Worm (Caenorhabditis elegans): Measurements from ENCODE around the gene oac-59.
"Not testable (repeated sequence)": the region's sequence is repeated elsewhere in the genome, so short reads cannot be mapped to it uniquely, and the experiment has no call there.

oac-59 gene

DNA sequence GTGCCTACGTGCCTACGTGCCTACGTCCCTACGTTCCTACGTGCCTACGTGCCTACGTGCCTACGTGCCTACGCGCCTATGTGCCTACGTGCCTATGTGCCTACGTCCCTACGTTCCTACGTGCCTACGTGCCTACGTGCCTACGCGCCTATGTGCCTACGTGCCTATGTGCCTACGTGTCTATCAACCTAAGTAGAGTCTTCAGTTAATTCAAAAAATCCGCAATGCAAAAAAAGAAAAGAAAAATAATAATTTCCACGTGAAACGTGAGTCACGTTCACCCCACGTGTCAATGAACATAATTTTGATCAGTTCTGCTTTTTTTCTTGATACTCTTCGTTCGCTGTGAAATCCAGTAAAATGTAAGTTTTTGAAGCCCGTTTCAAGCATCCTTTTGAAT is 25.9 kb upstream of the oac-59 start, which contains the start of gene F19B6.3:
Gene F19B6.3 (plus strand): TSS at position 301 of the 400 bp plus-strand sequence.
- TF ChIP-seq klf-2 (GFP tag; conservative IDR thresholded peaks at IDR 0.05); ref-1 (GFP tag; conservative IDR thresholded peaks at IDR 0.05); med-1 (GFP tag; optimal IDR thresholded peaks at IDR 0.05; ENCODE audit: insufficient read depth): not testable (repeated sequence)

DNA sequence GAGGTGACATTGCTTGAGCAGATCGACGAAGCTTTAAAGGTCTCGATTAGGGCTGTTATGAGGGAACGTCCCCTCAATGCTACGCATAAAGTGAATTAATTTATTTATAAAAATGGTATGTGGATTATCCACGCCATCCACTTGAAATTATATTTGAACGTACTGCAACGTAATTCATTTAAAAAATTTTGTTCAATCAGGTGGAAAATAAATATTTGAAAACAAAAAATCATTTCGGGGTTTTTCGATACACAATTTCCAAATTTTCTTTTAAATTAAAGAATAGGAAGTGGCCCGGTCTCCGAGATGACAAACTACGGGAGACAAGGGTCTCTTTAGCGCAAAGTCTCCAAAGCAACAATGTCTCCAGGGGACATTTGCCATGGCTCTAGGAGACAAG is 10.5 kb upstream of the oac-59 start, which contains the start of gene oac-58:
Gene oac-58 (minus strand): TSS at position 101 of the 400 bp plus-strand sequence.
- TF ChIP-seq cog-1 (tag; optimal IDR thresholded peaks at IDR 0.05) (no peak), klf-2 (GFP tag; conservative IDR thresholded peaks at IDR 0.05) (no peak), T22C8.4 (GFP tag; IDR thresholded peaks at IDR 0.05) (no peak), med-1 (GFP tag; optimal IDR thresholded peaks at IDR 0.05; ENCODE audit: insufficient read depth) (no peak), tab-1 (GFP tag; IDR thresholded peaks at IDR 0.05) (no peak), ztf-29 (GFP tag; IDR thresholded peaks at IDR 0.05) (no peak), ztf-23 (GFP tag; IDR thresholded peaks at IDR 0.05) (no peak), ref-1 (GFP tag; conservative IDR thresholded peaks at IDR 0.05) (no peak)

- TF ChIP-seq tab-1 (GFP tag; IDR thresholded peaks at IDR 0.05) (no peak), ref-1 (GFP tag; conservative IDR thresholded peaks at IDR 0.05) (no peak), T22C8.4 (GFP tag; IDR thresholded peaks at IDR 0.05) (no peak), flt-1 (GFP tag; IDR thresholded peaks at IDR 0.05) (no peak), ztf-23 (GFP tag; IDR thresholded peaks at IDR 0.05) (no peak), cog-1 (tag; optimal IDR thresholded peaks at IDR 0.05) (no peak), ztf-29 (GFP tag; IDR thresholded peaks at IDR 0.05) (no peak), klf-2 (GFP tag; conservative IDR thresholded peaks at IDR 0.05) (no peak), med-1 (GFP tag; optimal IDR thresholded peaks at IDR 0.05; ENCODE audit: insufficient read depth) (no peak)
Measured at ce11 chrIV:12307720-12308119, 6.7 kb upstream of the oac-59 start, which contains the start of gene oac-57. Gene oac-57 (minus strand): TSS chrIV:12307820.

DNA sequence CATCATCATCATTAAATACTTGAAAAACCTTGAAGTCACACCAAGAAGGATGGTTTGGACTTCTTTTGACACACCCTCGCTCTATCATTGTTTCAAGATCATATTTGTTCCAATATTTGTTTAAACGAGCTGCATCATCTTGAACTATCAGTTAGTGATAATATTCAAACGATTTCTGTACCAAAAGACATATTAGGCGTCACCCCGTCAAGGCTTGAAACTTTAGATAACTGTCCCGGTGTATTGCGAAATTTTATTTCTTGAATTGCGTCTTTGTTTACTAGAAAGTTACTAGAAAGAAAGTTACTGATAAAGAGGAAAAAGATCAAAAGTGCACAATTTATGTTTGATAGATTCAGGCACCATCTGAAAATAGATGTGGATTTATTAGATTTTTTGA is 4.9 kb upstream of the oac-59 start:
- no peak for TF ChIP-seq med-1 (GFP tag; optimal IDR thresholded peaks at IDR 0.05; ENCODE audit: insufficient read depth)
- TF ChIP-seq ztf-23 (GFP tag; IDR thresholded peaks at IDR 0.05): no peak
- TF ChIP-seq T22C8.4 (GFP tag; IDR thresholded peaks at IDR 0.05): no peak
- no peak for TF ChIP-seq flt-1 (GFP tag; IDR thresholded peaks at IDR 0.05)
- no peak for TF ChIP-seq cog-1 (tag; optimal IDR thresholded peaks at IDR 0.05)
- TF ChIP-seq ztf-29 (GFP tag; IDR thresholded peaks at IDR 0.05): no peak
- no peak for TF ChIP-seq tab-1 (GFP tag; IDR thresholded peaks at IDR 0.05)
- TF ChIP-seq klf-2 (GFP tag; conservative IDR thresholded peaks at IDR 0.05): no peak
- no peak for TF ChIP-seq ref-1 (GFP tag; conservative IDR thresholded peaks at IDR 0.05)

DNA sequence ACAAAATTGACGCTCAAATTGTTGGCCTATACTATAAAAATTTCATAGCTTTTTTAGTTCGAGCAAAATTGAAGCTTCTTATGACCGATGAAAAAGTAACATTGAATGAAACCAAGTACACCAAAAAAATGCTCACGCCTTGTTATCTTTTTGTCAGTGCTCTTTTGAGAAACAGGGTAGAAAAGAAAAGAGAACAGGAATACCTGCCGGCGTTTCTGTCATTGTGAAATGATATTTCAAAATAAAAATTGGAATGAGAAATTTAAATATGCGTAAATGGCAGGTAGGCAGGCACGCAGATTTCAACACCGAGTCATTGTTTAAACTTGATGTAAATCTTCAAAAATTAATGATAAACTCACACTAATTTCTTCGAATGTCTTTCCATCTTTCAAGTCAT is 3.7 kb upstream of the oac-59 start:
- TF ChIP-seq flt-1 (GFP tag; IDR thresholded peaks at IDR 0.05) (no peak), ref-1 (GFP tag; conservative IDR thresholded peaks at IDR 0.05) (no peak), med-1 (GFP tag; optimal IDR thresholded peaks at IDR 0.05; ENCODE audit: insufficient read depth) (no peak)

ce11 chrIV:12302885-12303284 is 1.8 kb upstream of the oac-59 start:
- TF ChIP-seq klf-2 (GFP tag; conservative IDR thresholded peaks at IDR 0.05) (no peak), ztf-23 (GFP tag; IDR thresholded peaks at IDR 0.05) (no peak), T22C8.4 (GFP tag; IDR thresholded peaks at IDR 0.05) (no peak), med-1 (GFP tag; optimal IDR thresholded peaks at IDR 0.05; ENCODE audit: insufficient read depth) (no peak), ztf-29 (GFP tag; IDR thresholded peaks at IDR 0.05) (no peak), tab-1 (GFP tag; IDR thresholded peaks at IDR 0.05) (no peak), cog-1 (tag; optimal IDR thresholded peaks at IDR 0.05) (no peak), flt-1 (GFP tag; IDR thresholded peaks at IDR 0.05) (no peak)

ce11 chrIV:12290744-12291143 is 10.3 kb downstream of the oac-59 start, which contains the start of gene C42C1.8:
Gene C42C1.8 (plus strand): TSS chrIV:12291044.
- TF ChIP-seq ztf-29 (GFP tag; IDR thresholded peaks at IDR 0.05) (no peak), cog-1 (tag; optimal IDR thresholded peaks at IDR 0.05) (no peak), klf-2 (GFP tag; conservative IDR thresholded peaks at IDR 0.05) (no peak), ref-1 (GFP tag; conservative IDR thresholded peaks at IDR 0.05) (no peak), T22C8.4 (GFP tag; IDR thresholded peaks at IDR 0.05) (no peak), ztf-23 (GFP tag; IDR thresholded peaks at IDR 0.05) (no peak), med-1 (GFP tag; optimal IDR thresholded peaks at IDR 0.05; ENCODE audit: insufficient read depth) (no peak), tab-1 (GFP tag; IDR thresholded peaks at IDR 0.05) (no peak), flt-1 (GFP tag; IDR thresholded peaks at IDR 0.05) (no peak)

DNA sequence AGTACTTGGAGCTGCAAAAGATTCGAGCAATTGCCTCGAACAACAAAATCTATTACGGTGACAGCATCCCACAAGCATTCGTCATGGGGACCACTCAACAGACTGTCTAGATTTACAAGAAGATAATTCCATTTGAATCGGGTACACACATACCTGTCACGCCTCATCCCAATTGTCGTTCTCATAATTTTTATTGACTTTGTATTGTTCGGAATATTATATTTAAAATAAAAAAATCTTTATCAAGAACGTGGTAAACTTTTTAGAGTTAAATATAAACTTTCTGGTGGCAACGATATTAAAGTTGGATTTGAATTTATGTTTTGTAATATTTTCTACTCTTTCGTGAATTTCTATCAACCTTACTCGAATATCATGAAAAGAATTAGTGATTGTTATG is 11.9 kb downstream of the oac-59 start, which contains the start of gene C42C1.9:
Gene C42C1.9 (plus strand): TSS at position 301 of the 400 bp plus-strand sequence.
- TF ChIP-seq tab-1 (GFP tag; IDR thresholded peaks at IDR 0.05): no peak
- no peak for TF ChIP-seq flt-1 (GFP tag; IDR thresholded peaks at IDR 0.05)
- TF ChIP-seq klf-2 (GFP tag; conservative IDR thresholded peaks at IDR 0.05): no peak

DNA sequence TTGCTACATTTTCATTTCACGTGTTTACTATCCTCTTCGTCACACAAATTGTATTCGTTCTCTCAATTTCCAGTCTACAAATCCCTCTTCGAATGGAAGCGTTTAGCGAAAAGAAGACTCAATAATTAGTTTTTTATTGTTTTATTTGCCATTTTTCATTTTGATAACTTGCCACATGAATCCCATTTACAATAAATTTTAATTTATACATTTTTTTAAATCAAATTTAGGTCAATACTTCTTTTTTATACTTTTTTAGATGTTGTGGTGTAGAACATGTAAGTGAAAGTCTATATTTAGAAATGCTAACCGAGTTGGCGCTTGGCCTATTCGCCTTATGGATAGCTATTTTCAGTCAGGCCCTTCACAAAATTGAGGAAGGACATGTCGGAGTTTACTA is 13.4 kb downstream of the oac-59 start, which contains the start of gene erl-1:
Gene erl-1 (plus strand): TSS at position 301 of the 400 bp plus-strand sequence.
- TF ChIP-seq flt-1 (GFP tag; IDR thresholded peaks at IDR 0.05): no peak
- no peak for TF ChIP-seq ztf-23 (GFP tag; IDR thresholded peaks at IDR 0.05)
- TF ChIP-seq T22C8.4 (GFP tag; IDR thresholded peaks at IDR 0.05): no peak
- TF ChIP-seq cog-1 (tag; optimal IDR thresholded peaks at IDR 0.05): no peak
- no peak for TF ChIP-seq med-1 (GFP tag; optimal IDR thresholded peaks at IDR 0.05; ENCODE audit: insufficient read depth)
- TF ChIP-seq tab-1 (GFP tag; IDR thresholded peaks at IDR 0.05): no peak
- no peak for TF ChIP-seq ref-1 (GFP tag; conservative IDR thresholded peaks at IDR 0.05)
- TF ChIP-seq klf-2 (GFP tag; conservative IDR thresholded peaks at IDR 0.05): no peak

ce11 chrIV:12282873-12283272 is 18.2 kb downstream of the oac-59 start, which contains the start of gene hpo-12:
Gene hpo-12 (plus strand): TSS chrIV:12283173.
- no peak for TF ChIP-seq ztf-23 (GFP tag; IDR thresholded peaks at IDR 0.05)
- no peak for TF ChIP-seq ztf-29 (GFP tag; IDR thresholded peaks at IDR 0.05)
- no peak for TF ChIP-seq med-1 (GFP tag; optimal IDR thresholded peaks at IDR 0.05; ENCODE audit: insufficient read depth)
- no peak for TF ChIP-seq ref-1 (GFP tag; conservative IDR thresholded peaks at IDR 0.05)
